Worm (Caenorhabditis elegans) whole organism, L1 larva: ENCODE results near the gene acp-7.

Experiments
- C16A3.4 ChIP-seq: fragments of 150-350 bp; optimal IDR thresholded peaks from 2 replicates; lab custom pipeline; 2014; ENCODE audit warnings: missing biosample characterization, missing genetic modification characterization
- alr-1 ChIP-seq: fragments of 200-800 bp; sonication (Bioruptor generic); optimal IDR thresholded peaks from 2 replicates; lab custom pipeline; 2018; ENCODE audit warnings: borderline replicate concordance, mild to moderate bottlenecking, missing genetic modification characterization, missing compliant biosample characterization
- aly-2 ChIP-seq: fragments of 150-350 bp; optimal IDR thresholded peaks from 2 replicates; lab custom pipeline; 2014; ENCODE audit warnings: missing biosample characterization, missing genetic modification characterization
- ama-1 ChIP-seq: fragments of 150-350 bp; optimal IDR thresholded peaks from 2 replicates; lab custom pipeline; 2014
- blmp-1 ChIP-seq: fragments of 150-350 bp; optimal IDR thresholded peaks from 2 replicates; lab custom pipeline; 2014; ENCODE audit warnings: missing biosample characterization, missing genetic modification characterization
- ceh-63 ChIP-seq: fragments of 200-800 bp; sonication (Bioruptor generic); optimal IDR thresholded peaks from 2 replicates; lab custom pipeline; 2018; ENCODE audit warnings: mild to moderate bottlenecking, missing genetic modification characterization, missing compliant biosample characterization
- ceh-8 ChIP-seq: fragments of 200-800 bp; sonication (Bioruptor generic); optimal IDR thresholded peaks from 2 replicates; lab custom pipeline; 2018; ENCODE audit warnings: mild to moderate bottlenecking, missing genetic modification characterization, moderate library complexity, missing compliant biosample characterization
- ceh-88 ChIP-seq: fragments of 200-800 bp; sonication (Bioruptor generic); IDR thresholded peaks from 2 replicates; pipeline ENCODE4 v1.3.6; 2022; ENCODE audit warnings: missing genetic modification characterization, missing compliant biosample characterization
- dsc-1 ChIP-seq: sonication (generic microtip); optimal IDR thresholded peaks from 2 replicates; lab custom pipeline; 2016; ENCODE audit warnings: mild to moderate bottlenecking, missing genetic modification characterization, missing compliant biosample characterization
- efl-1 ChIP-seq, 4 experiments: fragments of 150-350 bp; optimal IDR thresholded peaks in 3 of 4; peaks in 1 of 4; 1 replicate in 1 of 4; 2 replicates in 3 of 4; lab custom pipeline; 2014; ENCODE audit warnings: missing biosample characterization in 2 of 4, missing genetic modification characterization in 2 of 4, missing genetic modification reagents in 2 of 4
- efl-3 ChIP-seq: fragments of 200-800 bp; sonication (Bioruptor generic); optimal IDR thresholded peaks from 2 replicates; lab custom pipeline; 2018; ENCODE audit warnings: mild to moderate bottlenecking, missing genetic modification characterization, missing compliant biosample characterization
- egl-13 ChIP-seq: sonication (generic microtip); optimal IDR thresholded peaks from 2 replicates; lab custom pipeline; 2016; ENCODE audit warnings: missing genotype, missing genetic modification reagents, missing genetic modification characterization, missing compliant biosample characterization
- egl-27 ChIP-seq, 2 experiments: fragments of 150-350 bp in 1 of 2; sonication (generic microtip); optimal IDR thresholded peaks; 3 replicates each; lab custom pipeline; 2017 to 2018; ENCODE audit warnings: missing biosample characterization in 2 of 2, missing genetic modification characterization in 2 of 2, missing genetic modification reagents in 2 of 2
- elt-2 ChIP-seq: sonication (generic microtip); optimal IDR thresholded peaks from 2 replicates; lab custom pipeline; 2016; ENCODE audit warnings: missing genetic modification characterization, mild to moderate bottlenecking, inconsistent platforms, missing compliant biosample characterization, missing genetic modification reagents
- ets-5 ChIP-seq: fragments of 200-800 bp; sonication (Bioruptor generic); IDR thresholded peaks from 2 replicates; pipeline ENCODE4 v1.3.6; 2022; ENCODE audit warnings: missing genetic modification characterization, missing compliant biosample characterization
- fkh-4 ChIP-seq: sonication (generic microtip); optimal IDR thresholded peaks from 2 replicates; lab custom pipeline; 2016; ENCODE audit warnings: missing compliant biosample characterization, missing genetic modification characterization, borderline replicate concordance
- fos-1 ChIP-seq: fragments of 150-350 bp; optimal IDR thresholded peaks from 2 replicates; lab custom pipeline; 2014; ENCODE audit warnings: missing biosample characterization, missing genetic modification characterization
- hlh-17 ChIP-seq: fragments of 200-800 bp; sonication (Bioruptor generic); optimal IDR thresholded peaks from 2 replicates; lab custom pipeline; 2018; ENCODE audit warnings: missing genetic modification characterization, mild to moderate bottlenecking, missing compliant biosample characterization, moderate library complexity, borderline replicate concordance
- hpl-2 ChIP-seq: fragments of 150-350 bp; optimal IDR thresholded peaks from 2 replicates; lab custom pipeline; 2014; ENCODE audit warnings: missing biosample characterization, missing genetic modification reagents, missing genetic modification characterization
- lin-13 ChIP-seq: fragments of 150-350 bp; optimal IDR thresholded peaks from 2 replicates; lab custom pipeline; 2014; ENCODE audit warnings: missing biosample characterization, missing genetic modification reagents, missing genetic modification characterization
- lin-14 ChIP-seq: fragments of 200-800 bp; sonication (Bioruptor generic); optimal IDR thresholded peaks from 2 replicates; lab custom pipeline; 2018; ENCODE audit warnings: mild to moderate bottlenecking, missing genetic modification characterization, moderate library complexity, missing compliant biosample characterization
- lin-39 ChIP-seq: fragments of 150-350 bp; optimal IDR thresholded peaks from 2 replicates; lab custom pipeline; 2014; ENCODE audit warnings: missing biosample characterization, missing genetic modification reagents, missing genetic modification characterization
- lsy-2 ChIP-seq, 2 experiments: fragments of 150-350 bp; optimal IDR thresholded peaks; 2 replicates each; lab custom pipeline; 2014; ENCODE audit warnings: missing biosample characterization in 2 of 2, missing genetic modification characterization in 2 of 2
- mab-9 ChIP-seq: fragments of 200-800 bp; sonication (Bioruptor generic); IDR thresholded peaks from 2 replicates; pipeline ENCODE4 v1.3.6; 2022; ENCODE audit warnings: missing genetic modification reagents, missing genetic modification characterization, missing compliant biosample characterization
- mdl-1 ChIP-seq, 2 experiments: fragments of 150-350 bp; optimal IDR thresholded peaks; 2 replicates each; lab custom pipeline; 2014 to 2017; ENCODE audit warnings: missing biosample characterization in 2 of 2, missing genetic modification characterization in 2 of 2, inconsistent platforms in 1 of 2
- mep-1 ChIP-seq: fragments of 150-350 bp; optimal IDR thresholded peaks from 2 replicates; lab custom pipeline; 2014; ENCODE audit warnings: missing biosample characterization, missing genetic modification characterization
- nhr-11 ChIP-seq: fragments of 150-350 bp; optimal IDR thresholded peaks from 2 replicates; lab custom pipeline; 2014; ENCODE audit warnings: missing biosample characterization, missing genetic modification characterization
- nhr-19 ChIP-seq: fragments of 200-800 bp; sonication (Bioruptor generic); conservative IDR thresholded peaks from 2 replicates; pipeline ENCODE4 v1.3.6; 2022; ENCODE audit warnings: missing genetic modification characterization, missing compliant biosample characterization
- nhr-20 ChIP-seq: sonication (generic microtip); optimal IDR thresholded peaks from 2 replicates; lab custom pipeline; 2016; ENCODE audit warnings: mild to moderate bottlenecking, missing genetic modification characterization, missing compliant biosample characterization
- nhr-28 ChIP-seq: fragments of 150-350 bp; optimal IDR thresholded peaks from 2 replicates; lab custom pipeline; 2014; ENCODE audit warnings: missing biosample characterization, missing genetic modification characterization
- nhr-71 ChIP-seq: sonication (generic microtip); optimal IDR thresholded peaks from 2 replicates; lab custom pipeline; 2016; ENCODE audit warnings: mild to moderate bottlenecking, missing genetic modification characterization, moderate library complexity, missing compliant biosample characterization
- nhr-76 ChIP-seq: sonication (generic microtip); optimal IDR thresholded peaks from 2 replicates; lab custom pipeline; 2017; ENCODE audit warnings: missing biosample characterization, missing genetic modification characterization
- nhr-84 ChIP-seq: sonication (generic microtip); optimal IDR thresholded peaks from 2 replicates; lab custom pipeline; 2017; ENCODE audit warnings: missing biosample characterization, missing genetic modification characterization
- nhr-90 ChIP-seq: sonication (generic microtip); optimal IDR thresholded peaks from 2 replicates; lab custom pipeline; 2016; ENCODE audit warnings: mild to moderate bottlenecking, missing genetic modification characterization, missing compliant biosample characterization; ENCODE audit not compliant: poor library complexity
- pag-3 ChIP-seq: sonication (generic microtip); optimal IDR thresholded peaks from 2 replicates; lab custom pipeline; 2017; ENCODE audit warnings: missing genetic modification characterization, mild to moderate bottlenecking, missing compliant biosample characterization, antibody characterized with exemption, borderline replicate concordance; ENCODE audit not compliant: insufficient read depth
- pqm-1 ChIP-seq: sonication (generic microtip); optimal IDR thresholded peaks from 3 replicates; lab custom pipeline; 2017; ENCODE audit warnings: missing biosample characterization, missing genetic modification characterization
- skn-1 ChIP-seq: fragments of 150-350 bp; optimal IDR thresholded peaks from 2 replicates; lab custom pipeline; 2014; ENCODE audit warnings: missing biosample characterization, missing genetic modification characterization
- snpc-4 ChIP-seq: fragments of 150-350 bp; optimal IDR thresholded peaks from 2 replicates; lab custom pipeline; 2014; ENCODE audit warnings: missing biosample characterization, missing genetic modification characterization
- snu-23 ChIP-seq: sonication (generic microtip); optimal IDR thresholded peaks from 2 replicates; lab custom pipeline; 2016; ENCODE audit warnings: missing genetic modification characterization, missing compliant biosample characterization
- sox-4 ChIP-seq: sonication (generic microtip); optimal IDR thresholded peaks from 2 replicates; lab custom pipeline; 2016; ENCODE audit warnings: missing genetic modification characterization, missing compliant biosample characterization
- sptf-1 ChIP-seq: fragments of 150-350 bp; optimal IDR thresholded peaks from 2 replicates; lab custom pipeline; 2014; ENCODE audit warnings: missing biosample characterization, missing genetic modification characterization
- sup-37 ChIP-seq: fragments of 200-800 bp; sonication (Bioruptor generic); optimal IDR thresholded peaks from 2 replicates; lab custom pipeline; 2018; ENCODE audit warnings: mild to moderate bottlenecking, missing genetic modification characterization, missing compliant biosample characterization
- tbx-2 ChIP-seq: sonication (generic microtip); optimal IDR thresholded peaks from 2 replicates; lab custom pipeline; 2016; ENCODE audit warnings: missing genetic modification characterization, missing compliant biosample characterization
- tlp-1 ChIP-seq: fragments of 150-350 bp; optimal IDR thresholded peaks from 2 replicates; lab custom pipeline; 2014; ENCODE audit warnings: missing biosample characterization, missing genetic modification characterization
- unc-130 ChIP-seq: fragments of 150-350 bp; optimal IDR thresholded peaks from 2 replicates; lab custom pipeline; 2017; ENCODE audit warnings: missing biosample characterization, missing genetic modification characterization, inconsistent platforms
- unc-30 ChIP-seq: sonication (generic microtip); optimal IDR thresholded peaks from 2 replicates; lab custom pipeline; 2017; ENCODE audit warnings: missing biosample characterization, missing genetic modification characterization
- unc-86 ChIP-seq: sonication (generic microtip); optimal IDR thresholded peaks from 2 replicates; lab custom pipeline; 2016; ENCODE audit warnings: missing genetic modification characterization, missing compliant biosample characterization
- unc-98 ChIP-seq: fragments of 200-800 bp; sonication (Bioruptor generic); IDR thresholded peaks from 2 replicates; pipeline ENCODE4 v1.3.6; 2022; ENCODE audit warnings: missing genetic modification characterization, missing compliant biosample characterization
- vab-15 ChIP-seq: sonication (generic microtip); optimal IDR thresholded peaks from 2 replicates; lab custom pipeline; 2017; ENCODE audit warnings: missing genotype, mild to moderate bottlenecking, missing genetic modification characterization, missing compliant biosample characterization
- xbp-1 ChIP-seq: sonication (generic microtip); optimal IDR thresholded peaks from 2 replicates; lab custom pipeline; 2016; ENCODE audit warnings: missing genetic modification characterization, missing compliant biosample characterization
- zip-4 ChIP-seq: fragments of 200-800 bp; sonication (Bioruptor generic); optimal IDR thresholded peaks from 2 replicates; lab custom pipeline; 2018; ENCODE audit warnings: mild to moderate bottlenecking, missing genetic modification characterization, moderate library complexity, missing compliant biosample characterization
- ztf-11 ChIP-seq, 2 experiments: sonication (generic microtip); optimal IDR thresholded peaks; 2 replicates each; lab custom pipeline; 2016 to 2017; ENCODE audit warnings: missing genetic modification characterization in 2 of 2, missing biosample characterization in 1 of 2, missing compliant biosample characterization in 1 of 2
- ztf-4 ChIP-seq: fragments of 150-350 bp; optimal IDR thresholded peaks from 2 replicates; lab custom pipeline; 2014; ENCODE audit warnings: missing biosample characterization, missing genetic modification characterization

Gene acp-7

ce11 chrIV:6415149-6415548, 16.3 kb downstream of the acp-7 start, which contains the start of gene exos-2:
exos-2 (plus strand) TSS chrIV:6415478.
- TF ChIP-seq hlh-17 (GFP tag; lab: Kevin White, UChicago) (no peak), ceh-8 (GFP tag; lab: Kevin White, UChicago) (peak; percentile 22), fos-1 (peak; percentile 6), sup-37 (GFP tag; lab: Kevin White, UChicago) (no peak), fkh-4 (no peak), aly-2 (peak; percentile 53), unc-86 (tag; lab: Kevin White, UChicago) (peak; percentile 60), mep-1 (peak; percentile 65), ztf-4 (no peak), blmp-1 (tag; lab: Kevin White, UChicago) (no peak), sptf-1 (no peak), unc-30 (no peak), dsc-1 (tag; lab: Kevin White, UChicago) (peak; percentile 47), hpl-2 (no peak), pqm-1 (tag; lab: Kevin White, UChicago) (no peak), xbp-1 (peak; percentile 65), nhr-11 (tag; lab: Kevin White, UChicago) (no peak), zip-4 (no peak), unc-130 (tag; lab: Kevin White, UChicago) (peak; percentile 81), ama-1 (lab: Kevin White, UChicago) (no peak), sox-4 (tag; lab: Kevin White, UChicago) (no peak), nhr-90 (tag; lab: Kevin White, UChicago) (peak; percentile 49), tlp-1 (tag; lab: Kevin White, UChicago) (no peak), mdl-1 (tag; optimal IDR thresholded peaks at IDR 0.05; lab: Kevin White, UChicago) (peak in 1 of 2 experiments; percentile 13), snu-23 (GFP tag; lab: Kevin White, UChicago) (peak; percentile 73), vab-15 (tag; lab: Kevin White, UChicago) (no peak), egl-13 (tag; lab: Kevin White, UChicago) (no peak), lin-39 (tag; lab: Kevin White, UChicago) (no peak), ets-5 (GFP tag; lab: Robert Waterston, UW) (no peak), egl-27 (tag; optimal IDR thresholded peaks at IDR 0.05; lab: Kevin White, UChicago) (no peak), nhr-19 (GFP tag; lab: Robert Waterston, UW) (peak; percentile 50; the same call in 1 of the 2 replicates), tbx-2 (tag; lab: Kevin White, UChicago) (peak; percentile 60), elt-2 (tag; lab: Kevin White, UChicago) (no peak), ztf-11 (tag; optimal IDR thresholded peaks at IDR 0.05; lab: Kevin White, UChicago) (peak in 1 of 2 experiments; percentile 9), nhr-28 (tag; lab: Kevin White, UChicago) (no peak), ceh-63 (GFP tag; lab: Kevin White, UChicago) (no peak), ceh-88 (GFP tag; lab: Robert Waterston, UW) (peak; percentile 32; the same call in 1 of the 2 replicates), nhr-76 (tag; lab: Kevin White, UChicago) (no peak), C16A3.4 (peak; percentile 70), alr-1 (tag; lab: Kevin White, UChicago) (no peak), snpc-4 (tag; lab: Kevin White, UChicago) (no peak), mab-9 (GFP tag; lab: Robert Waterston, UW) (no peak), pag-3 (tag; lab: Kevin White, UChicago) (no peak), efl-1 (optimal IDR thresholded peaks at IDR 0.05; lab: Kevin White, UChicago) (peak; percentile 85 to 97), efl-1 (GFP tag; optimal IDR thresholded peaks at IDR 0.05 in 1 of 2; lab: Kevin White, UChicago) (peak; percentile 97 to 99), unc-98 (GFP tag; lab: Robert Waterston, UW) (no peak), lin-13 (GFP tag; lab: Kevin White, UChicago) (peak; percentile 54), nhr-20 (tag; lab: Kevin White, UChicago) (peak; percentile 62), lsy-2 (tag; optimal IDR thresholded peaks at IDR 0.05; lab: Kevin White, UChicago) (peak; percentile 75 to 87), skn-1 (tag; lab: Kevin White, UChicago) (peak; percentile 36), nhr-71 (tag; lab: Kevin White, UChicago) (peak; percentile 77), lin-14 (GFP tag; lab: Kevin White, UChicago) (no peak), efl-3 (no peak), nhr-84 (no peak)
